Worm (Caenorhabditis elegans): Measurements from ENCODE around the gene div-1.

DNA sequence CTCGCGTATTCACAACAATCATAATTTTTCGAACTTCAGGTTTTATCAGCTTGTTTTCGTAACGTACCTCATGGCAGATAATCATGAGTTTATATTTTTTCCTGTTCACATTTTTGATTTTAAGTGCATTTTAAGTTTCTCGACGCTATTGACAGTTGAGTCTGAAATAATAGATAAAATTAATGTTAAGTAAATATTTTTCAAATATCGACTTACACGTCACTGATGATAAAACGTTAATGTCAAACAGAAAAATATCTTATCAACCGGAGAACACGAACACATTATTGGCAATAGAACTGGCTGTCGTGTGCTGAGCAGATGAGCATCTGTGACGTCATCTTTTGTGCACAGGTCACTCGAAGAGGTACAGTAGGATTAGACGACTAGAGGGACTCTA lies 51.6 kb downstream of the div-1 start:
- no peak for TF ChIP-seq ceh-39 (tag; optimal IDR thresholded peaks at IDR 0.05)
- TF ChIP-seq nhr-237 (tag; optimal IDR thresholded peaks at IDR 0.05) = no peak
- TF ChIP-seq blmp-1 (tag; optimal IDR thresholded peaks at IDR 0.05) = no peak
- TF ChIP-seq nhr-28 (tag; optimal IDR thresholded peaks at IDR 0.05) = no peak
- no peak for TF ChIP-seq unc-62 (GFP tag; optimal IDR thresholded peaks at IDR 0.05)
- no peak for TF ChIP-seq mep-1 (tag; optimal IDR thresholded peaks at IDR 0.05)
- no peak for TF ChIP-seq snpc-4 (tag; optimal IDR thresholded peaks at IDR 0.05)
- TF ChIP-seq drap-1 (GFP tag; optimal IDR thresholded peaks at IDR 0.05) = no peak
- no peak for TF ChIP-seq sptf-1 (tag; optimal IDR thresholded peaks at IDR 0.05)
- no peak for TF ChIP-seq ztf-11 (tag; optimal IDR thresholded peaks at IDR 0.05)
- TF ChIP-seq elt-3 (tag; optimal IDR thresholded peaks at IDR 0.05) = no peak
- no peak for TF ChIP-seq elt-1 (tag; optimal IDR thresholded peaks at IDR 0.05; ENCODE audit: borderline replicate concordance, insufficient read depth)
- TF ChIP-seq nhr-12 (tag; optimal IDR thresholded peaks at IDR 0.05) = no peak
- TF ChIP-seq pha-4 (tag; optimal IDR thresholded peaks at IDR 0.05) = no peak

All from whole organism, mixed stage, embryonic.